Worm (Caenorhabditis elegans) whole organism, L3 larva: ENCODE results near the gene ZK856.5.
A peak's percentile ranks its signal among the peaks of the same experiment; 100 is the strongest.

Experiments used
- ceh-9 ChIP-seq: sonication (generic microtip); optimal IDR thresholded peaks from 2 replicates; lab custom pipeline; 2018; ENCODE audit warnings: missing biosample characterization, missing genetic modification characterization
- egl-27 ChIP-seq: sonication (generic microtip); optimal IDR thresholded peaks from 4 replicates; lab custom pipeline; 2017; ENCODE audit warnings: missing biosample characterization, missing genetic modification reagents, missing genetic modification characterization
- egl-5 ChIP-seq: fragments of 150-350 bp; optimal IDR thresholded peaks from 2 replicates; lab custom pipeline; 2017; ENCODE audit warnings: missing biosample characterization, missing genetic modification reagents, missing genetic modification characterization, inconsistent platforms
- elt-2 ChIP-seq: sonication (generic microtip); optimal IDR thresholded peaks from 2 replicates; lab custom pipeline; 2016; ENCODE audit warnings: missing genetic modification reagents, mild to moderate bottlenecking, missing genetic modification characterization, missing compliant biosample characterization
- elt-3 ChIP-seq, 3 experiments: fragments of 150-350 bp in 1 of 3; sonication (generic microtip) in 2 of 3; optimal IDR thresholded peaks; 2 replicates in 2 of 3; 4 replicates in 1 of 3; lab custom pipeline; 2014 to 2017; ENCODE audit warnings: missing biosample characterization in 3 of 3, missing genetic modification characterization in 3 of 3
- jun-1 ChIP-seq: fragments of 150-350 bp; optimal IDR thresholded peaks from 2 replicates; lab custom pipeline; 2014; ENCODE audit warnings: missing biosample characterization, missing genetic modification reagents, missing genetic modification characterization
- lin-15B ChIP-seq: fragments of 150-350 bp; optimal IDR thresholded peaks from 2 replicates; lab custom pipeline; 2014; ENCODE audit warnings: missing biosample characterization, missing genetic modification characterization
- lin-39 ChIP-seq: fragments of 150-350 bp; optimal IDR thresholded peaks from 2 replicates; lab custom pipeline; 2018; ENCODE audit warnings: missing biosample characterization, missing genetic modification reagents, missing genetic modification characterization
- lsy-12 ChIP-seq: sonication (generic microtip); optimal IDR thresholded peaks from 2 replicates; lab custom pipeline; 2016; ENCODE audit warnings: mild to moderate bottlenecking, missing genetic modification characterization, missing compliant biosample characterization
- mdl-1 ChIP-seq: fragments of 150-350 bp; optimal IDR thresholded peaks from 2 replicates; lab custom pipeline; 2014; ENCODE audit warnings: missing biosample characterization, missing genetic modification characterization
- nfya-1 ChIP-seq: sonication (generic microtip); optimal IDR thresholded peaks from 2 replicates; lab custom pipeline; 2017; ENCODE audit warnings: missing genetic modification characterization, mild to moderate bottlenecking, missing compliant biosample characterization, antibody characterized with exemption, moderate library complexity; ENCODE audit not compliant: insufficient read depth
- nhr-11 ChIP-seq: fragments of 150-350 bp; optimal IDR thresholded peaks from 2 replicates; lab custom pipeline; 2014; ENCODE audit warnings: missing biosample characterization, missing genetic modification characterization
- nhr-12 ChIP-seq: fragments of 150-350 bp; optimal IDR thresholded peaks from 2 replicates; lab custom pipeline; 2014; ENCODE audit warnings: missing biosample characterization, missing genetic modification characterization
- nhr-23 ChIP-seq: fragments of 150-350 bp; optimal IDR thresholded peaks from 2 replicates; lab custom pipeline; 2014; ENCODE audit warnings: missing biosample characterization, missing genetic modification reagents, missing genetic modification characterization
- nhr-25 ChIP-seq: sonication (generic microtip); optimal IDR thresholded peaks from 2 replicates; lab custom pipeline; 2017; ENCODE audit warnings: missing biosample characterization, missing genetic modification characterization
- nhr-43 ChIP-seq: sonication (generic microtip); optimal IDR thresholded peaks from 2 replicates; lab custom pipeline; 2016; ENCODE audit warnings: mild to moderate bottlenecking, missing genetic modification characterization, missing compliant biosample characterization; ENCODE audit not compliant: poor library complexity, severe bottlenecking
- nhr-67 ChIP-seq: fragments of 150-350 bp; optimal IDR thresholded peaks from 2 replicates; lab custom pipeline; 2014; ENCODE audit warnings: missing biosample characterization, missing genetic modification characterization
- nhr-76 ChIP-seq: fragments of 150-350 bp; sonication (generic microtip); optimal IDR thresholded peaks from 5 replicates; lab custom pipeline; 2014; ENCODE audit warnings: missing biosample characterization, missing genetic modification characterization
- nhr-77 ChIP-seq: fragments of 150-350 bp; optimal IDR thresholded peaks from 2 replicates; lab custom pipeline; 2014; ENCODE audit warnings: missing biosample characterization, missing genetic modification characterization
- pha-4 ChIP-seq: fragments of 150-350 bp; optimal IDR thresholded peaks from 2 replicates; lab custom pipeline; 2014; ENCODE audit warnings: missing biosample characterization, missing genetic modification reagents, missing genetic modification characterization
- skn-1 ChIP-seq: fragments of 150-350 bp; optimal IDR thresholded peaks from 2 replicates; lab custom pipeline; 2014; ENCODE audit warnings: missing biosample characterization, missing genetic modification characterization
- tbx-2 ChIP-seq: sonication (generic microtip); optimal IDR thresholded peaks from 2 replicates; lab custom pipeline; 2016; ENCODE audit warnings: mild to moderate bottlenecking, missing genetic modification characterization, missing compliant biosample characterization
- unc-39 ChIP-seq: sonication (generic microtip); optimal IDR thresholded peaks from 4 replicates; lab custom pipeline; 2017; ENCODE audit warnings: missing biosample characterization, missing genetic modification characterization
- ztf-4 ChIP-seq: fragments of 150-350 bp; optimal IDR thresholded peaks from 2 replicates; lab custom pipeline; 2014; ENCODE audit warnings: missing biosample characterization, missing genetic modification characterization

ZK856.5 gene

ce11 chrV:10149728-10150127 lies 40.2 kb downstream of the ZK856.5 start, which contains the start of gene srsx-27:
Gene srsx-27 (plus strand): TSS chrV:10150028.
- no peak for TF ChIP-seq skn-1 (tag; lab: Kevin White, UChicago)
- no peak for TF ChIP-seq nhr-76 (tag; lab: Kevin White, UChicago)
- no peak for TF ChIP-seq elt-3 (tag; optimal IDR thresholded peaks at IDR 0.05; lab: Kevin White, UChicago)
- no peak for TF ChIP-seq nhr-43 (tag; lab: Kevin White, UChicago)
- no peak for TF ChIP-seq nhr-12 (tag; lab: Kevin White, UChicago)
- TF ChIP-seq tbx-2, result no peak
- no peak for TF ChIP-seq egl-27 (tag; lab: Kevin White, UChicago)
- no peak for TF ChIP-seq lsy-12 (tag; lab: Kevin White, UChicago)
- no peak for TF ChIP-seq nhr-67 (tag; lab: Kevin White, UChicago)
- TF ChIP-seq pha-4 (tag; lab: Kevin White, UChicago), result no peak
- TF ChIP-seq nhr-25 (tag; lab: Kevin White, UChicago), result no peak

- TF ChIP-seq nhr-77 (tag; lab: Kevin White, UChicago) (no peak), ztf-4 (tag; lab: Kevin White, UChicago) (no peak), nhr-23 (tag; lab: Kevin White, UChicago) (no peak), lin-39 (tag; lab: Kevin White, UChicago) (no peak), nhr-43 (tag; lab: Kevin White, UChicago) (no peak), nhr-67 (tag; lab: Kevin White, UChicago) (no peak), nhr-11 (tag; lab: Kevin White, UChicago) (no peak), unc-39 (tag; lab: Kevin White, UChicago) (no peak), nhr-76 (tag; lab: Kevin White, UChicago) (no peak), jun-1 (tag; lab: Kevin White, UChicago) (no peak), egl-27 (tag; lab: Kevin White, UChicago) (no peak), mdl-1 (tag; lab: Kevin White, UChicago) (no peak), ceh-9 (tag; lab: Kevin White, UChicago) (no peak), lin-15B (tag; lab: Kevin White, UChicago) (no peak), pha-4 (tag; lab: Kevin White, UChicago) (no peak), elt-2 (tag; lab: Kevin White, UChicago) (no peak), skn-1 (tag; lab: Kevin White, UChicago) (no peak)
- TF ChIP-seq, all 47 proteins: peak for 0
Measured at ce11 chrV:10148352-10148751, 41.6 kb downstream of the ZK856.5 start, which contains the start of gene srsx-26. Gene srsx-26 (plus strand): TSS chrV:10148652.

- TF ChIP-seq nhr-23 (tag; lab: Kevin White, UChicago), result no peak
- TF ChIP-seq egl-5 (tag; lab: Kevin White, UChicago), result peak; percentile 81
- peak; percentile 29 for TF ChIP-seq nfya-1
Measured at ce11 chrV:10146787-10147186, 43.1 kb downstream of the ZK856.5 start.

- peak; percentile 42 for TF ChIP-seq lin-39 (tag; lab: Kevin White, UChicago)
- no peak for TF ChIP-seq nhr-11 (tag; lab: Kevin White, UChicago)
Measured at ce11 chrV:10145653-10146052, 44.3 kb downstream of the ZK856.5 start, which contains the start of gene C51E3.9. Gene C51E3.9 (plus strand): TSS chrV:10145953.
